Worm (Caenorhabditis elegans): ENCODE measurements around the gene clr-1.

The clr-1 gene

DNA sequence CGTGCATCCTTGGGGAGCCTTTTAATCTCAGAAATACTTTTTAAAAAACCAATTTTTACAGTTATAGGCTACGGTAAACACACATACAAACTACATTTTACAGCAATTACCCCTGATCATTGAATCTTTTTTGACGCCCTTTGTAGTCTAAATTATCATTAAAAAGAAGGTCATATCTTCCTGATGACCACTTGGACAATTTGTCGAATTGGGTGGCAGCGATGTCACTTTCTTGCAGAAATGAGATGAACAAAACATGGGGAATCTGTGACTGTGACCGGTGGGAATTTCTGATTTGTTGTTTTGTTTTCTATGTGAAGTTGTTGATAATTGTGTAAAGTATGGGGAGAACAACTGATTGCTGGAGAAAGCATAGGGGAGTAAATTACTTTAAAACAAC lies 16.5 kb upstream of the clr-1 start:
- no peak for TF ChIP-seq unc-62 (GFP tag; optimal IDR thresholded peaks at IDR 0.05)

DNA sequence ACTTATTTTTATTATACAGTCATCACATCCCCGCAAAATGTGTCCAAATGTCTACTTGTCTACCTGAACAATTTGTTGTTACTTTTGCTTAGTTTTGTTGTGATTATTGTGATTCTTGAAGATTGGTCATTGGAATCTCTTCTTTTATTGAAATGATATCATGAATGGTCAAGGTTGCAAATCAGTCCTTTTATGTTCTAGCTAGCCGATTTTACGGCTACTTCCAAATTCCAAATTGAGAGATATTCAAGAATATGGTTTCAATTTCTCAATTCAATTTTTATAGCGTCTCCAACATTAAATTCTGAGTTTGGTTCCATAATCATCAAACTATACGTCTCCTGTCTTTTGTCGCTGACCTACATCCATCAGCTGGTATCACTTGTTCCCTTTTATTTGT lies 14.9 kb upstream of the clr-1 start:
- TF ChIP-seq unc-62 (GFP tag; optimal IDR thresholded peaks at IDR 0.05) = no peak

DNA sequence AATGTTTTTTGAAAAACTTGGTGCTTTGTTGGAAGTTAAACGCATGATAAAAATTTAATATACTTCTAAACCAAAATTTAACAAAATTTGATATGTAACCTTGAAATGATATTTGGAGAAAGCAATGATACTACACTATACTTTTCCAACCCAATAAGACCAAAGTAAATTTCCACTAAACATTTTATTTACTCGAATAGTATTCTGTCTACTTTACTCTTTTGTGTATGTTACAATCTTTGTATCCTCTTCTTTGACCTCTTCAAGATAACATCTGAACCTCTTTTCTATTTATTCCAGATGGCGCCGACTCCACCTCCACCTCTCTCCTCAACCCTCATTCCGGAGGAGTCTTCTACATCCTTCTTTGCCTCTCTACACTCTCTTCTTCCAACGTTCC lies 12.6 kb upstream of the clr-1 start, which contains the start of gene dhs-5:
TSS of gene dhs-5 (plus strand) at position 301 of the 400 bp plus-strand sequence.
- TF ChIP-seq unc-62 (GFP tag; optimal IDR thresholded peaks at IDR 0.05) = no peak

DNA sequence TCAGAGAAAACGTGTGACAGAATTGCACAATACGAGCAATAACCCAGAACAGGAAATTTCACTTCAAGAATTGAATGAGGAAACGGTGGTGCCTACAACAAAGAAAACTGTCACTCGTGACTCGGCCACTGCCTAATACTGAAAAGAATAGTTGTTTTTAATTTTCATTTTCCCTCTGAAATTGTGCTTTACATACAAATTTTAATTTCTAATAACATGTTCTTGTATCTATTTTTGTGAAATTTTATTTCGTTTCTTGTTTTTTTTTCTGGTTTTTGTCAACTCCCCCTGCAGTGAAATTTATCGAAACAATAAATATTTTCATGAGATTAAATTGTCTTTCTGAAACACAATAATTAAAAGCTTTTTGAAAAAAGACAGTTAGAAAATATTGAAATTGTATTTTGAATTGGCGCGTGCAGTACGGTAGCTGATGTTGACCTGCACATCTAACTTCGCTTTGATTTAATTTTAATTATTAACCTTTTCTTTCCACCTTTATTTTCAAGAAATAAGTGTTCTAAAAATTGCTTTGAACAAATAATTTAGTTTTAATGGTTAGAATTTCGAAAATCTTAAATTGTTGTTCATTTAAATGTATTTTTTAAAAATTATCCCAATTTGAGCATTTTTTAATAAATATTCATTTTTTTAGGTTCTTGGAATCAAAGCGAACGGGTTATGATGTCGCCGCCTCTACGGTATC lies 10.4 kb upstream of the clr-1 start, which contains the start of gene daz-1:
TSS of gene daz-1 (plus strand) at position 656 of the 706 bp plus-strand sequence.
- TF ChIP-seq unc-62 (GFP tag; optimal IDR thresholded peaks at IDR 0.05) = no peak

DNA sequence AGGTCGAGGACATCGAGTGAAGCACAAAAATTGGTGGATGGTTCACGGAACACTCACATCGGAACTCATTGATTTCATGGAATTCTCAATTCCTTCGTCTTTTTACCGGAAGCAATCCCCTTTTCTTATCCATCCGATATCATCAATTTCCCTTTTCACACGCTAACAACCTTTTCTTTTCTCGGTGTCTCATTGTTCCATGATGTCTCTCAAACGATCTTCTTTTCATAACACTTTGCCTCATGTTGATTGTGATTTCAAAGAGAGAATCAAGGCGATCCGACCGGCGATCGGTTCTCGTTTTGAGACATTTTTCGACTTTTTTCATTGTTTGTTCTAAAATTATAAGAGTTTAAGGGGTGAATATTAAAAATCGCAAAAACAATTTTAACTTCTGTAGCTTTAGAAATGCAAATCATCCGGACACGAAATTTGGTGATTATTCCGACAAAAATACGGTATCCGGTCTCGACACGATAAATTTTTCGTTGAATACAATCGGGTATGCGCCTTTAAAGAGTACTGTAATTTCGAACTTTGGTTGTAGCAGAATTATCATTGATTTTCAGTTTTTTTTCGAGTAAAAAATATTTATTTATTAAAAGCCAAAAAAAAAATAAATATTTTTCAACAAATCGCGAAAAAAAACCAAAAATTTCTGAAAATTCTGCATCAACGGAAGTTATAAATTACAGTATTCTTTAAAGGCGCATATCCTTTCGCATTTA lies 7.3 kb upstream of the clr-1 start:
- no peak for TF ChIP-seq unc-62 (GFP tag; optimal IDR thresholded peaks at IDR 0.05)

DNA sequence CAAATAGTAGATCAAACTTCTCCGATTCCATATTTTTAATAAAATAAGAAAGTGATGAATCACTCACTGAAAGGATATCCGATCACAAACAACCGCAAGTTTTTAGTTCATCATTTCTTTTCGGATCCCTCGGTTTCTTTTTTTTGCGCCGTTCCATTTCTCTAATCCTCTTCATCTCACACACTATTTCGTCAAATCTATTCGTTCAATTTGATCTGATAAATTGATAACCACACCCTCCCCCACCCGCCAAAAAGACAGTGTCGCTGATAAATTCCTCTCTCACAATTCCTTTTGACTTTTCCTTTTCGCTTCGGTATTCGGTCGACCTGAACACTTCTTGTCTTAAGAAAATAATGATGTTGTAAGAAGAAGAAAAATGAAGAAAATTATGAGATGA lies 6.6 kb upstream of the clr-1 start:
- TF ChIP-seq unc-62 (GFP tag; optimal IDR thresholded peaks at IDR 0.05) = no peak

DNA sequence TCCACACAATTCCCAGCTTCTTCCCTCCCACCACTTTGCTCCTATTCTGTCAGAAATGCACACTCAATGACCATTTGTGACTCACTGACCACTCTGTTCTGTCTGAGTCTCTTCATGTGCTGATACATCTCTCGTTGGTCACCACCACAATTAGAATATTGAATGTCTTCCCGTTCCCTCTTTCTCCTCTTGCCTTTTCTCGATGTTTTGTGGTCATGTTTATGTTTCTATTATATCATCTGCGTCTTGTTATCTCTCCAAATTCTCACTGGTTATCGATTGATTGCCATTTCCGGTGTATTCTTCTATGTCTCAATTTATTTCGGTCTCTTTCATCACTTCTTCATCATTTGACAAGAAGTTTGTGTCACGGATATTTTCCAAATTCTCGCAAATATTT lies 5.2 kb upstream of the clr-1 start:
- TF ChIP-seq unc-62 (GFP tag; optimal IDR thresholded peaks at IDR 0.05) = no peak

DNA sequence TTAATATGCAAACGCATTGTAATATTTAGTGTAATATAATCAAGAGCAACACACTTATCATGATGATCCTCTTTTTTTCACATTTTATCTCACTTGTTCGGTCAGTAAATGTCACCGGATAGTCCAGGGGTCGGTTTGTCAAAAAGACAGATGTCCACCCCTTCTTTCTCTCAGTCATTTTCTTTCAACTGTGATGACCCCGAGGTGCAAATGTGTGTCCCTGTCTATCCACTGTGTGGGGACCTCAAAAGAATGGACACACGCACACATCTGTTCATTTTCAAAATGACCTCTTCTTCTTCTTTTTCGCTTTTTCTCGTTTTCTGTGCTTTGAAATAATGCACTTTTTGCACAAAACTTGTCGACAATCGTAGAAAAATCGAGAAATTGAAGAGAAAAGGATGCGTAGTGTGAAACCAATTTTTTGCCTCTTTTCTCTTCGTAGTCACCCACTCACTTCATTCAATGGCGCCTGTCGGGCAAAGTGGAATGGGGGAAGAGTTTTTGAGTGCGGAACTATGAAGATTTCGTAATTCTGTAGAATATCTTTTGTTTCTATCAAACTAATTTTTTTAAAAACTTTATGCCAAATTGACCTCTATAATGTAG lies 2.4 kb upstream of the clr-1 start:
- TF ChIP-seq unc-62 (GFP tag; optimal IDR thresholded peaks at IDR 0.05) = no peak

DNA sequence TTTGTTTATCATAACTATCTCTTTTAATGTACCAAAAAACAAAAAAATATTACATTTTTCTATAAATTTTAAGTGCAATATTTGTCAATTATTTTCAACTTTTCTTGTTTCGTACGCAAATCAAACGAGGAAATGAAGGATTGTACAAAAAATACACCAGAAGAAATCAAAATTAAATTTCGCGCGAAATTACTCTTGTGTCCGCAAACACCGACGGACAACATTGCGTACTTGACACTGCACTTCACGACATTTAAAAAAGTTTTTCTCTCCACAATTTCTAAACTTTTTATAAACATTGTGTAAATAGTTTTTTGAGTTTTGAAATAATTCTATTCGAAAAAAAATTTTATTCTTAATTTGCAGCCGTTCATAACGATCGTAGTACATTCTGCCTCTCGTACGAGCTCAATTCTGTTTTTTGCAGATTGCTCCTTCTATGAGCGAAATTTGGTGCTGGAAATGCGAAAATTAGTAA lies 7.8 kb downstream of the clr-1 start, which contains the start of gene mrps-16:
TSS of gene mrps-16 (plus strand) at position 428 of the 478 bp plus-strand sequence.
- TF ChIP-seq unc-62 (GFP tag; optimal IDR thresholded peaks at IDR 0.05) = no peak

DNA sequence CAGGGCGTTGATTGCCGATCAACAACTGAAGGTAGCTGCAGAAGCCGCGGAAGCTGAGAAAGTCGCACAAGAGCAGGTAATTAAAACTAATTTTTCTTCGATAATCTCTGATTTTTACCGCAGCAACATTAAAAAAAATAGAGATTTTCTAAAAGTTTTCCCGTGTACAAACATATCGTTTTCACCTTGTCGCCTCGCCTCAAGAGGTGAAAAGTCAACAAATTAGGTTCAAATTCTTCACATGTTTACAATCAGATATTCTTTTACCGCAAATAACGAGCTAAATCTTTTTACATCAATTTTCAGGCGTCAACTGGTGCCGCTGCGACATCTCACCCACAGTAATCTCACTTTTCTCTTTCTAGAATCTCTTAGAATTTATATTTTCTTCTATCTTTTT lies 8.8 kb downstream of the clr-1 start, which contains the start of gene ilcr-2:
TSS of gene ilcr-2 (plus strand) at position 301 of the 400 bp plus-strand sequence.
- TF ChIP-seq unc-62 (GFP tag; optimal IDR thresholded peaks at IDR 0.05) = no peak

DNA sequence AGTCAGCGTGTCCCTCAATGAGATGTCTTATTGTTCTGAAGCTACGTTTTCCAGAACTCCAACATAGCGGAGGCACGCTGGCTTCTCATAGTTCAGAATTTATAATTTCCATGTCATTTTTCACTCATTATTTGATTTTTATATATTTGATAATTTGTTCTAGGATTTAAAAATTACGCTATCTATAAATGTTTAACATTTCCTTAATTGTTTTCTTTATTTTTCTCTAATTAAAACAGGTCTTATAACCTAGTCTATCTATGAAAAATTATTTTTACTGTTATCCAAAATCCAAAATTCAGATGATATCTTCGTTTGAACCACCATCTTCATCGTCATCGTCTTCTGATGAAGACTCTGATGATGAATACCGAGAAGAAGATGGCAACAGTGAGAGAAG lies 12.2 kb downstream of the clr-1 start, which contains the start of gene F56D1.1:
TSS of gene F56D1.1 (plus strand) at position 301 of the 400 bp plus-strand sequence.
- TF ChIP-seq unc-62 (GFP tag; optimal IDR thresholded peaks at IDR 0.05) = no peak

DNA sequence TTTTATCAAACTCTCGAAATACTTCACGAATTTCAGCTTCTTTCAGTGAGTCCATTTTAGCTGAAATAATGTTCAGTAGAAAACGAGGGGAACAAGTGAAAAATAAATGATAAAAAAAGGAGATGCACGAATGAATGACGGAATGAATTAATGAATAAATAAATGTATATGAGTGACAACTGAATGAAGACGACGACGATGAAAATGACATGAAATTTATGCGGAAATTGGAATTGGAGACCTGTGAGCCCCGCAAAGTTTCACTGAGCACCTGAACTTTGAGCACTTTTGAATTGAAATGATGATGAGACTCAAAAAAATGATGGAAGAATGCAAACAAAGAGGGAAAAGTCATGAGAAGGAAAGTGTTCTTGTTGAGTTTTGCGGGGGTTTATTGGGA lies 15.8 kb downstream of the clr-1 start, which contains the start of gene cal-8:
TSS of gene cal-8 (minus strand) at position 60 of the 400 bp plus-strand sequence.
- TF ChIP-seq unc-62 (GFP tag; optimal IDR thresholded peaks at IDR 0.05) = no peak

DNA sequence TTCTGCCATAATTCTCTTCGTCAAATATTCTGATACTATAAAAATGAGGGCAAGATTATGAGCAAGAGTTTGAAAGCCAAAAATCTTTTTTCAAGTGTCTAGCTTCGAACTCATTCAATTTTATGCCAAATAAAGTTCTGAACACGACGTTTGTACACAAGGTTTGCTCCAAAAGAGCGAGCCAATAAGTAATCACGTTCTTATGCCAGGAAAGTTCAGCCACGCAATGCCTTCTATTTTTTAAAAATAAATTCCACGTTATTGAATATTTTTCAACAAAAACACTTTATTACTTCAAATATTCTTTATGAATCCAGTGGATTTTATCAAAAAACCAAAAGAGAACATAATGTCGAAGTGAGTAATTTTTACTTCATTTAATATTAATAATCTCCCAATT lies 21.7 kb downstream of the clr-1 start, which contains the start of gene nep-5:
TSS of gene nep-5 (plus strand) at position 301 of the 400 bp plus-strand sequence.
- no peak for TF ChIP-seq unc-62 (GFP tag; optimal IDR thresholded peaks at IDR 0.05)

DNA sequence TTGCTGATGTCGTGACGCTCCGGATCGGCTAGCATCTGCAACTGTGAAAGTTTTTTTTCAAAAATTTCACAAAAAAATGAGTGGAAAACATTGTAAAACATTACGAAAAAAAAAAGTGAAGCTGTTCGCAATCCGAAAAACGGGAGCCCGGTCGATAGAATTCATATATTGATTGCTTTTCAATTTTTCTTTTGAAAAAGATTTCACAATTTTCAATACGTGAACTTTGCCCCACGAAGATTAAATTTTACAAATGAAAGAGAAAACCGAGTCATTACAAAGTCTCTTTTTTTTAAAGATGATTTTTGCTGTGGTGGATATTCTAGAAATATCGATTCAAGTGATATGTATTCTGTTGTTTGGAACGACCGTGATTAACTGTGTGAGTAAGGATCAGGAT lies 28.2 kb downstream of the clr-1 start, which contains the start of gene F12A10.6:
TSS of gene F12A10.6 (minus strand) at position 101 of the 400 bp plus-strand sequence.
- TF ChIP-seq unc-62 (GFP tag; optimal IDR thresholded peaks at IDR 0.05) = no peak

DNA sequence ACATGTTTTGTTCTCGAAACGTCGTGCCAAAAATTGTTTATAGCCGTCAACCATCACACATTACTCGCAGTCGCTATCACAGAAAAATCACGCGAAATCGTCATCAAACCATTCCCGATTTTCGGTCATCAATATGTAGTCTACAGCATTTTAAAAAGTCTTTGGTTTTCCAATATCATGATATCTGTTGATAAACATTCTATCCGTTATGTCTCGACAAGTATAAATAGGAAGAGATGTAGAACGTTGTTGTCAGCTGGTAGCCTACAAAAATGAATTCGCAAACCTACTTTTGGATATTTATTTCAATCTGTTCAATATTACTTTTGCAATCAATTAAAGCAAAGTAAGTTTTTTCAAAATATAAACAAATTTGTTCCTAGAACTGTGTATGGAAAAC lies 30.2 kb downstream of the clr-1 start, which contains the start of gene F12A10.1:
TSS of gene F12A10.1 (plus strand) at position 166 of the 400 bp plus-strand sequence.
- no peak for TF ChIP-seq unc-62 (GFP tag; optimal IDR thresholded peaks at IDR 0.05)

DNA sequence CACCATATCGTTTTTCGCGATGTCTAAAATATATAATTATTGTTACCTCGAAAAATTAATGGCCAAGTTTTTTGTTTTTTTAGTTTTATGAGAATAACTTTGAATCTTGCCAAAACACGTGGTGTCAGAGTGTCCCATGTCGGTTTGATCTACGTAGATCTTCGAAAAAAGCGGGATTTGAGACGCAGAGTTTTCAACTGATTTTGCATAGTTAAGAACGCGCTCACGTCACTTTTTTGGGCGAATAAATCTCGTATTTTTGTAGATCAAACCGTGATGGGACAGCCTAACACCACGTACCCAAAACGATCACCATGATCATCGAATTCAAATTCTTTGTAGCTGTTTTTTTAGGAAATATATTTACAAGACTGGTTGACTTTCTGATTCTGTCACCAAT lies 31.4 kb downstream of the clr-1 start:
- no peak for TF ChIP-seq unc-62 (GFP tag; optimal IDR thresholded peaks at IDR 0.05)
